Fruit fly (Drosophila melanogaster) whole organism, pupa: ENCODE measurements around the gene Toll-4.

Source experiments
- CG10348 ChIP-seq: fragments of 200-800 bp; sonication (Bioruptor generic); IDR thresholded peaks from 2 replicates; pipeline ENCODE4 v1.3.6; 2022; ENCODE audit warnings: missing biosample characterization, missing genetic modification characterization
- CG12605 ChIP-seq: fragments of 200-800 bp; sonication (Bioruptor generic); IDR thresholded peaks from 2 replicates; pipeline ENCODE4 v1.3.6; 2022; ENCODE audit warnings: missing biosample characterization, missing genetic modification characterization
- CG13204 ChIP-seq: fragments of 200-800 bp; sonication (Bioruptor generic); optimal IDR thresholded peaks from 2 replicates; lab custom pipeline; 2018; ENCODE audit warnings: missing biosample characterization, mild to moderate bottlenecking, missing genetic modification characterization, moderate library complexity
- CG14655 ChIP-seq: fragments of 200-800 bp; sonication (Bioruptor generic); optimal IDR thresholded peaks from 3 replicates; lab custom pipeline; 2017; ENCODE audit warnings: mild to moderate bottlenecking, missing biosample characterization, missing genetic modification reagents, missing genetic modification characterization
- CG15710 ChIP-seq: fragments of 200-800 bp; sonication (Bioruptor generic); optimal IDR thresholded peaks from 2 replicates; lab custom pipeline; 2018; ENCODE audit warnings: missing biosample characterization, mild to moderate bottlenecking, missing genetic modification characterization, moderate library complexity
- CG17806 ChIP-seq: fragments of 200-800 bp; sonication (Bioruptor generic); optimal IDR thresholded peaks from 2 replicates; lab custom pipeline; 2018; ENCODE audit warnings: missing biosample characterization, mild to moderate bottlenecking, missing genetic modification characterization, moderate library complexity
- CG32121 ChIP-seq: fragments of 200-800 bp; sonication (Bioruptor generic); IDR thresholded peaks from 2 replicates; pipeline ENCODE4 v1.3.6; 2022; ENCODE audit warnings: missing biosample characterization, missing genetic modification characterization
- CG34367 ChIP-seq: fragments of 200-800 bp; sonication (Bioruptor generic); optimal IDR thresholded peaks from 2 replicates; lab custom pipeline; 2018; ENCODE audit warnings: missing biosample characterization, mild to moderate bottlenecking, missing genetic modification characterization
- CG4496 ChIP-seq: fragments of 200-800 bp; sonication (Bioruptor generic); IDR thresholded peaks from 3 replicates; pipeline ENCODE4 v1.3.6; 2022; ENCODE audit warnings: missing biosample characterization, missing genetic modification characterization
- CG8159 ChIP-seq: fragments of 200-800 bp; sonication (Bioruptor generic); optimal IDR thresholded peaks from 3 replicates; lab custom pipeline; 2018; ENCODE audit warnings: missing biosample characterization, mild to moderate bottlenecking, missing genetic modification characterization, moderate library complexity
- CG8301 ChIP-seq: fragments of 200-800 bp; sonication (Bioruptor generic); optimal IDR thresholded peaks from 2 replicates; lab custom pipeline; 2018; ENCODE audit warnings: missing biosample characterization, mild to moderate bottlenecking, missing genetic modification characterization
- CG9948 ChIP-seq: fragments of 200-800 bp; sonication (Bioruptor generic); optimal IDR thresholded peaks from 2 replicates; lab custom pipeline; 2018; ENCODE audit warnings: missing biosample characterization, mild to moderate bottlenecking, missing genetic modification characterization, moderate library complexity
- D1 ChIP-seq: fragments of 200-800 bp; sonication (Bioruptor generic); optimal IDR thresholded peaks from 2 replicates; lab custom pipeline; 2018; ENCODE audit warnings: missing biosample characterization, mild to moderate bottlenecking, missing genetic modification characterization, moderate library complexity
- EcR ChIP-seq: fragments of 200-800 bp; sonication (Bioruptor generic); optimal IDR thresholded peaks from 3 replicates; lab custom pipeline; 2019; ENCODE audit warnings: missing biosample characterization, missing genetic modification characterization, mild to moderate bottlenecking, moderate library complexity, missing genetic modification reagents
- Ets98B ChIP-seq: fragments of 200-800 bp; sonication (Bioruptor generic); IDR thresholded peaks from 2 replicates; pipeline ENCODE4 v1.3.6; 2022; ENCODE audit warnings: missing biosample characterization, missing genetic modification characterization
- Pif1A ChIP-seq: fragments of 200-800 bp; sonication (Bioruptor generic); optimal IDR thresholded peaks from 3 replicates; lab custom pipeline; 2016; ENCODE audit warnings: missing biosample characterization, missing genetic modification characterization
- Pif1B ChIP-seq: fragments of 200-800 bp; sonication (Bioruptor generic); optimal IDR thresholded peaks from 3 replicates; lab custom pipeline; 2016; ENCODE audit warnings: missing biosample characterization, missing genetic modification characterization
- Snoo ChIP-seq: fragments of 200-800 bp; sonication (Bioruptor generic); optimal IDR thresholded peaks from 3 replicates; lab custom pipeline; 2017; ENCODE audit warnings: missing biosample characterization, mild to moderate bottlenecking, missing genetic modification characterization, inconsistent platforms
- fd96Ca ChIP-seq: fragments of 200-800 bp; sonication (Bioruptor generic); IDR thresholded peaks from 3 replicates; pipeline ENCODE4 v1.3.6; 2022; ENCODE audit warnings: missing biosample characterization, missing genetic modification characterization
- gl ChIP-seq: fragments of 200-800 bp; sonication (Bioruptor generic); optimal IDR thresholded peaks from 2 replicates; lab custom pipeline; 2018; ENCODE audit warnings: missing biosample characterization, mild to moderate bottlenecking, missing genetic modification characterization
- rn ChIP-seq: fragments of 200-800 bp; sonication (Bioruptor generic); IDR thresholded peaks from 2 replicates; pipeline ENCODE4 v1.3.6; 2022; ENCODE audit warnings: missing biosample characterization, missing genetic modification characterization

Toll-4 gene

dm6 chr2L:9124448-9124847 lies 40.5 kb downstream of the Toll-4 start:
- peak; percentile 9 for TF ChIP-seq D1
- TF ChIP-seq Pif1A (GFP tag; lab: Kevin White, UChicago): no peak
- TF ChIP-seq CG34367: no peak
- TF ChIP-seq gl: peak; percentile 20
- no peak for TF ChIP-seq Pif1B (GFP tag; lab: Kevin White, UChicago)
- TF ChIP-seq EcR (GFP tag; lab: Kevin White, UChicago): no peak
- no peak for TF ChIP-seq CG12605 (GFP tag; lab: Robert Waterston, UW)
- TF ChIP-seq CG17806 (tag; lab: Kevin White, UChicago): no peak

- TF ChIP-seq CG14655 (GFP tag; lab: Kevin White, UChicago): peak; percentile 94
- TF ChIP-seq rn (GFP tag; lab: Robert Waterston, UW): peak; percentile 65; the same call in 1 of the 2 replicates
- TF ChIP-seq CG8301 (tag; lab: Kevin White, UChicago): peak; percentile 85
- no peak for TF ChIP-seq EcR (GFP tag; lab: Kevin White, UChicago)
- peak; percentile 75 for TF ChIP-seq D1
- TF ChIP-seq CG32121: peak; percentile 84
- 0 out of 2 replicates have a peak, but pooled peaks have one; percentile 39 for TF ChIP-seq CG12605 (GFP tag; lab: Robert Waterston, UW)
- TF ChIP-seq CG13204 (GFP tag; lab: Kevin White, UChicago): peak; percentile 37
- peak; percentile 81 for TF ChIP-seq CG34367
- TF ChIP-seq CG15710: peak; percentile 87
- peak; percentile 88 for TF ChIP-seq CG8159 (tag; lab: Kevin White, UChicago)
- peak; percentile 33; the same call in 1 of the 2 replicates for TF ChIP-seq CG10348 (GFP tag; lab: Robert Waterston, UW)
- peak; percentile 84 for TF ChIP-seq CG9948 (tag; lab: Kevin White, UChicago)
- TF ChIP-seq Ets98B: peak; percentile 73
- TF ChIP-seq fd96Ca (GFP tag; lab: Robert Waterston, UW): peak; percentile 4
- peak; percentile 17 for TF ChIP-seq Pif1A (GFP tag; lab: Kevin White, UChicago)
- TF ChIP-seq Pif1B (GFP tag; lab: Kevin White, UChicago): peak; percentile 74
- peak; percentile 89 for TF ChIP-seq Snoo
- peak; percentile 28 for TF ChIP-seq gl
- peak; percentile 81 for TF ChIP-seq CG17806 (tag; lab: Kevin White, UChicago)
- peak; percentile 91 for TF ChIP-seq CG4496
Observed at dm6 chr2L:9125418-9125928, 41.6 kb downstream of the Toll-4 start, which contains the start of gene CG32982. CG32982 (plus strand) TSS chr2L:9125737.

- TF ChIP-seq CG13204 (GFP tag; lab: Kevin White, UChicago): peak; percentile 99
- TF ChIP-seq EcR (GFP tag; lab: Kevin White, UChicago): peak; percentile 26
- no peak for TF ChIP-seq Snoo
- TF ChIP-seq fd96Ca (GFP tag; lab: Robert Waterston, UW): peak; percentile 57; the same call in 2 of the 3 replicates
Observed at dm6 chr2L:9127072-9127646, 43.3 kb downstream of the Toll-4 start.

dm6 chr2L:9130934-9131333 lies 47.0 kb downstream of the Toll-4 start:
- TF ChIP-seq CG12605 (GFP tag; lab: Robert Waterston, UW): no peak
- no peak for TF ChIP-seq CG9948 (tag; lab: Kevin White, UChicago)
- TF ChIP-seq CG15710: no peak
- no peak for TF ChIP-seq CG4496
- TF ChIP-seq Pif1B (GFP tag; lab: Kevin White, UChicago): no peak

dm6 chr2L:9133169-9133568 lies 49.3 kb downstream of the Toll-4 start:
- TF ChIP-seq Snoo: peak; percentile 34
- peak; percentile 68 for TF ChIP-seq CG15710
- TF ChIP-seq D1: no peak
- TF ChIP-seq fd96Ca (GFP tag; lab: Robert Waterston, UW): no peak
- peak; percentile 81 for TF ChIP-seq CG17806 (tag; lab: Kevin White, UChicago)
- peak; percentile 76 for TF ChIP-seq CG8159 (tag; lab: Kevin White, UChicago)
- peak; percentile 79 for TF ChIP-seq CG9948 (tag; lab: Kevin White, UChicago)
- peak; percentile 47 for TF ChIP-seq Pif1A (GFP tag; lab: Kevin White, UChicago)
- peak; percentile 35; the same call in 1 of the 2 replicates for TF ChIP-seq CG12605 (GFP tag; lab: Robert Waterston, UW)
- TF ChIP-seq CG13204 (GFP tag; lab: Kevin White, UChicago): peak; percentile 14
- TF ChIP-seq CG10348 (GFP tag; lab: Robert Waterston, UW): no peak
- peak; percentile 57 for TF ChIP-seq CG34367
- peak; percentile 65 for TF ChIP-seq CG14655 (GFP tag; lab: Kevin White, UChicago)
- TF ChIP-seq CG4496: 0 out of 3 replicates have a peak, but pooled peaks have one; percentile 23
- peak; percentile 34 for TF ChIP-seq Ets98B
- peak; percentile 59 for TF ChIP-seq Pif1B (GFP tag; lab: Kevin White, UChicago)
- peak; percentile 14; the same call in 1 of the 2 replicates for TF ChIP-seq rn (GFP tag; lab: Robert Waterston, UW)
- TF ChIP-seq gl: no peak
- peak; percentile 46; the same call in 1 of the 2 replicates for TF ChIP-seq CG32121
- TF ChIP-seq CG8301 (tag; lab: Kevin White, UChicago): peak; percentile 49
- no peak for TF ChIP-seq EcR (GFP tag; lab: Kevin White, UChicago)

dm6 chr2L:9134209-9134608 lies 50.3 kb downstream of the Toll-4 start:
- TF ChIP-seq Ets98B (no peak), CG13204 (GFP tag; lab: Kevin White, UChicago) (no peak), CG8159 (tag; lab: Kevin White, UChicago) (no peak), Snoo (no peak), CG32121 (no peak), CG17806 (tag; lab: Kevin White, UChicago) (no peak), CG34367 (no peak), CG9948 (tag; lab: Kevin White, UChicago) (no peak), Pif1A (GFP tag; lab: Kevin White, UChicago) (no peak), CG8301 (tag; lab: Kevin White, UChicago) (no peak)
- TF ChIP-seq, all 21 proteins: peak for 0
